Fruit fly (Drosophila melanogaster) whole organism, embryonic: ENCODE data around the gene CG7879.

Experiments
- Antp ChIP-seq: fragments of 200-800 bp; sonication (Bioruptor generic); optimal IDR thresholded peaks from 3 replicates; lab custom pipeline; 2016; ENCODE audit warnings: missing biosample characterization, missing genetic modification characterization
- Asciz ChIP-seq: fragments of 200-800 bp; sonication (Bioruptor generic); optimal IDR thresholded peaks from 2 replicates; lab custom pipeline; 2017; ENCODE audit warnings: missing biosample characterization, mild to moderate bottlenecking, missing genetic modification characterization, missing genetic modification reagents
- BtbVII ChIP-seq: fragments of 200-800 bp; sonication (Bioruptor generic); optimal IDR thresholded peaks from 3 replicates; lab custom pipeline; 2017; ENCODE audit warnings: missing biosample characterization, mild to moderate bottlenecking, missing genetic modification characterization
- C15 ChIP-seq: fragments of 200-800 bp; sonication (Bioruptor generic); IDR thresholded peaks from 3 replicates; pipeline ENCODE4 v1.3.6; 2022; ENCODE audit warnings: missing biosample characterization, missing genetic modification characterization
- CG10147 ChIP-seq: fragments of 200-800 bp; sonication (Bioruptor generic); optimal IDR thresholded peaks from 2 replicates; lab custom pipeline; 2019; ENCODE audit warnings: missing biosample characterization, mild to moderate bottlenecking, missing genetic modification characterization, moderate library complexity
- CG10209 ChIP-seq: fragments of 200-800 bp; sonication (Bioruptor generic); optimal IDR thresholded peaks from 3 replicates; lab custom pipeline; 2017; ENCODE audit warnings: missing biosample characterization, mild to moderate bottlenecking, missing genetic modification characterization, missing genetic modification reagents
- CG10267 ChIP-seq: fragments of 200-800 bp; sonication (Bioruptor generic); optimal IDR thresholded peaks from 2 replicates; lab custom pipeline; 2018; ENCODE audit warnings: missing biosample characterization, mild to moderate bottlenecking, missing genetic modification characterization, moderate library complexity
- CG10366 ChIP-seq: fragments of 200-800 bp; sonication (Bioruptor generic); IDR thresholded peaks from 2 replicates; pipeline ENCODE4 v1.3.6; 2022; ENCODE audit warnings: missing biosample characterization, missing genetic modification characterization
- CG17612 ChIP-seq: fragments of 200-800 bp; sonication (Bioruptor generic); IDR thresholded peaks from 2 replicates; pipeline ENCODE4 v1.3.6; 2022; ENCODE audit warnings: missing biosample characterization, missing genetic modification characterization
- CG18764 ChIP-seq: fragments of 200-800 bp; sonication (Bioruptor generic); optimal IDR thresholded peaks from 3 replicates; lab custom pipeline; 2016; ENCODE audit warnings: missing biosample characterization, missing genetic modification characterization
- CG2199 ChIP-seq: fragments of 200-800 bp; sonication (Bioruptor generic); IDR thresholded peaks from 3 replicates; pipeline ENCODE4 v1.3.6; 2022; ENCODE audit warnings: missing biosample characterization, missing genetic modification characterization
- CG30020 ChIP-seq: fragments of 200-800 bp; optimal IDR thresholded peaks from 2 replicates; lab custom pipeline; 2019; ENCODE audit warnings: missing biosample characterization, mild to moderate bottlenecking, missing genetic modification characterization, moderate library complexity
- CG31388 ChIP-seq: fragments of 200-800 bp; sonication (Bioruptor generic); optimal IDR thresholded peaks from 2 replicates; lab custom pipeline; 2016; ENCODE audit warnings: missing biosample characterization, missing genetic modification characterization
- CG32532 ChIP-seq: fragments of 200-800 bp; sonication (Bioruptor generic); IDR thresholded peaks from 2 replicates; pipeline ENCODE4 v1.3.6; 2022; ENCODE audit warnings: missing biosample characterization, missing genetic modification characterization
- CG34224 ChIP-seq: fragments of 200-800 bp; sonication (Bioruptor generic); IDR thresholded peaks from 3 replicates; pipeline ENCODE4 v1.3.6; 2022; ENCODE audit warnings: missing biosample characterization, missing genetic modification characterization; ENCODE audit not compliant: partially characterized antibody
- CG3995 ChIP-seq: fragments of 200-800 bp; sonication (Bioruptor generic); optimal IDR thresholded peaks from 3 replicates; lab custom pipeline; 2016; ENCODE audit warnings: missing biosample characterization, missing genetic modification characterization
- CG4404 ChIP-seq: fragments of 200-800 bp; sonication (Bioruptor generic); IDR thresholded peaks from 2 replicates; pipeline ENCODE4 v1.3.6; 2022; ENCODE audit warnings: missing biosample characterization, missing genetic modification characterization
- CG4730 ChIP-seq: fragments of 200-800 bp; sonication (Bioruptor generic); IDR thresholded peaks from 2 replicates; pipeline ENCODE4 v1.3.6; 2022; ENCODE audit warnings: missing biosample characterization, missing genetic modification characterization
- CG6654 ChIP-seq: fragments of 200-800 bp; sonication (Bioruptor generic); optimal IDR thresholded peaks from 2 replicates; lab custom pipeline; 2017; ENCODE audit warnings: missing biosample characterization, mild to moderate bottlenecking, missing genetic modification characterization
- CG6791 ChIP-seq: fragments of 200-800 bp; sonication (Bioruptor generic); IDR thresholded peaks from 3 replicates; pipeline ENCODE4 v1.3.6; 2022; ENCODE audit warnings: missing biosample characterization, missing genetic modification characterization; ENCODE audit not compliant: partially characterized antibody
- CG7987 ChIP-seq: fragments of 200-800 bp; sonication (Bioruptor generic); optimal IDR thresholded peaks from 2 replicates; lab custom pipeline; 2018; ENCODE audit warnings: missing biosample characterization, mild to moderate bottlenecking, missing genetic modification characterization, moderate library complexity
- CG8359 ChIP-seq: fragments of 200-800 bp; sonication (Bioruptor generic); optimal IDR thresholded peaks from 2 replicates; lab custom pipeline; 2017; ENCODE audit warnings: missing biosample characterization, mild to moderate bottlenecking, missing genetic modification characterization, borderline replicate concordance
- Chrac-16 ChIP-seq: fragments of 200-800 bp; sonication (Bioruptor generic); optimal IDR thresholded peaks from 3 replicates; lab custom pipeline; 2016; ENCODE audit warnings: missing biosample characterization, missing genetic modification characterization
- Doc2 ChIP-seq: fragments of 200-800 bp; sonication (Bioruptor generic); IDR thresholded peaks from 2 replicates; pipeline ENCODE4 v1.3.6; 2022; ENCODE audit warnings: missing biosample characterization, missing genetic modification characterization
- Ets65A ChIP-seq: fragments of 200-800 bp; sonication (Bioruptor generic); peaks from one replicate; lab custom pipeline; 2016; ENCODE audit warnings: missing biosample characterization, missing genetic modification characterization
- Fer1 ChIP-seq: fragments of 200-800 bp; sonication (Bioruptor generic); optimal IDR thresholded peaks from 2 replicates; lab custom pipeline; 2017; ENCODE audit warnings: missing biosample characterization, mild to moderate bottlenecking, missing genetic modification characterization
- Gsc ChIP-seq: fragments of 200-800 bp; sonication (Bioruptor generic); IDR thresholded peaks from 2 replicates; pipeline ENCODE4 v1.3.6; 2022; ENCODE audit warnings: missing biosample characterization, missing genetic modification characterization
- HLHmδ ChIP-seq: fragments of 200-800 bp; sonication (Bioruptor generic); optimal IDR thresholded peaks from 2 replicates; lab custom pipeline; 2018; ENCODE audit warnings: missing biosample characterization, mild to moderate bottlenecking, missing genetic modification characterization, moderate library complexity
- Lim3 ChIP-seq: fragments of 200-800 bp; sonication (Bioruptor generic); IDR thresholded peaks from 2 replicates; pipeline ENCODE4 v1.3.6; 2022; ENCODE audit warnings: missing biosample characterization, missing genetic modification characterization
- Neu2 ChIP-seq: fragments of 200-800 bp; sonication (Bioruptor generic); optimal IDR thresholded peaks from 3 replicates; lab custom pipeline; 2016; ENCODE audit warnings: missing biosample characterization, missing genetic modification characterization, borderline replicate concordance
- Nf-YB ChIP-seq: fragments of 200-800 bp; sonication (Bioruptor generic); optimal IDR thresholded peaks from 3 replicates; lab custom pipeline; 2019; ENCODE audit warnings: missing biosample characterization, mild to moderate bottlenecking, missing genetic modification characterization, moderate library complexity
- Oli ChIP-seq: fragments of 200-800 bp; sonication (Bioruptor generic); optimal IDR thresholded peaks from 2 replicates; lab custom pipeline; 2018; ENCODE audit warnings: missing biosample characterization, mild to moderate bottlenecking, missing genetic modification characterization, moderate library complexity
- Rfx ChIP-seq: fragments of 200-800 bp; sonication (Bioruptor generic); IDR thresholded peaks from 2 replicates; pipeline ENCODE4 v1.3.6; 2022; ENCODE audit warnings: missing biosample characterization, missing genetic modification characterization
- Taf1 ChIP-seq: fragments of 200-800 bp; sonication (Bioruptor generic); IDR thresholded peaks from 2 replicates; pipeline ENCODE4 v1.3.6; 2022; ENCODE audit warnings: missing biosample characterization, missing genetic modification characterization
- Usf ChIP-seq: fragments of 200-800 bp; sonication (Bioruptor generic); optimal IDR thresholded peaks from 2 replicates; lab custom pipeline; 2017; ENCODE audit warnings: missing genotype, missing biosample characterization, missing genetic modification characterization
- aop ChIP-seq: fragments of 200-800 bp; sonication (Bioruptor generic); IDR thresholded peaks from 2 replicates; pipeline ENCODE4 v1.3.6; 2022; ENCODE audit warnings: missing biosample characterization, missing genetic modification characterization
- bigmax ChIP-seq: fragments of 200-800 bp; sonication (Bioruptor generic); optimal IDR thresholded peaks from 2 replicates; lab custom pipeline; 2018; ENCODE audit warnings: missing biosample characterization, mild to moderate bottlenecking, missing genetic modification characterization
- bsh ChIP-seq, 2 experiments: fragments of 200-800 bp; sonication (Bioruptor generic); optimal IDR thresholded peaks; 2 replicates each; lab custom pipeline; 2017 to 2018; ENCODE audit warnings: mild to moderate bottlenecking in 2 of 2, missing biosample characterization in 2 of 2, missing genetic modification characterization in 2 of 2, moderate library complexity in 1 of 2
- chif ChIP-seq, 2 experiments: fragments of 200-800 bp; sonication (Bioruptor generic); optimal IDR thresholded peaks; 3 replicates each; lab custom pipeline; 2016; ENCODE audit warnings: missing biosample characterization in 2 of 2, missing genetic modification characterization in 2 of 2
- corto ChIP-seq: fragments of 200-800 bp; sonication (Bioruptor generic); optimal IDR thresholded peaks from 2 replicates; lab custom pipeline; 2016; ENCODE audit warnings: missing biosample characterization, mild to moderate bottlenecking, missing genetic modification characterization, moderate library complexity
- ems ChIP-seq: fragments of 200-800 bp; sonication (Bioruptor generic); optimal IDR thresholded peaks from 3 replicates; lab custom pipeline; 2016; ENCODE audit warnings: missing biosample characterization, missing genetic modification characterization
- ewg ChIP-seq: fragments of 200-800 bp; sonication (Bioruptor generic); optimal IDR thresholded peaks from 3 replicates; lab custom pipeline; 2017; ENCODE audit warnings: mild to moderate bottlenecking, missing biosample characterization, missing genetic modification reagents, missing genetic modification characterization
- fd64A ChIP-seq: fragments of 200-800 bp; sonication (Bioruptor generic); optimal IDR thresholded peaks from 3 replicates; lab custom pipeline; 2018; ENCODE audit warnings: missing biosample characterization, mild to moderate bottlenecking, missing genetic modification characterization
- insv ChIP-seq, 2 experiments: fragments of 200-800 bp; sonication (Bioruptor generic); optimal IDR thresholded peaks; 3 replicates each; lab custom pipeline; 2016 to 2018; ENCODE audit warnings: missing biosample characterization in 2 of 2, missing genetic modification characterization in 2 of 2
- oc ChIP-seq: fragments of 200-800 bp; sonication (Bioruptor generic); optimal IDR thresholded peaks from 2 replicates; lab custom pipeline; 2018; ENCODE audit warnings: missing biosample characterization, mild to moderate bottlenecking, missing genetic modification characterization, moderate library complexity
- p53 ChIP-seq: fragments of 200-800 bp; sonication (Bioruptor generic); optimal IDR thresholded peaks from 2 replicates; lab custom pipeline; 2016; ENCODE audit warnings: missing biosample characterization, missing genetic modification characterization
- seq ChIP-seq: fragments of 200-800 bp; sonication (Bioruptor generic); IDR thresholded peaks from 2 replicates; pipeline ENCODE4 v1.3.6; 2022; ENCODE audit warnings: missing biosample characterization, missing genetic modification characterization
- sna ChIP-seq: fragments of 200-800 bp; sonication (Bioruptor generic); IDR thresholded peaks from 2 replicates; pipeline ENCODE4 v1.3.6; 2022; ENCODE audit warnings: missing biosample characterization, missing genetic modification characterization; ENCODE audit not compliant: partially characterized antibody
- sqz ChIP-seq: fragments of 200-800 bp; sonication (Bioruptor generic); optimal IDR thresholded peaks from 3 replicates; lab custom pipeline; 2018; ENCODE audit warnings: missing biosample characterization, mild to moderate bottlenecking, missing genetic modification characterization
- ttk ChIP-seq: fragments of 200-800 bp; sonication (Bioruptor generic); IDR thresholded peaks from 2 replicates; pipeline ENCODE4 v2.1.2; 2022; ENCODE audit warnings: missing biosample characterization, missing genetic modification characterization
- yki ChIP-seq: fragments of >200 bp; optimal IDR thresholded peaks from 3 replicates; lab custom pipeline; 2018

CG7879 gene

DNA sequence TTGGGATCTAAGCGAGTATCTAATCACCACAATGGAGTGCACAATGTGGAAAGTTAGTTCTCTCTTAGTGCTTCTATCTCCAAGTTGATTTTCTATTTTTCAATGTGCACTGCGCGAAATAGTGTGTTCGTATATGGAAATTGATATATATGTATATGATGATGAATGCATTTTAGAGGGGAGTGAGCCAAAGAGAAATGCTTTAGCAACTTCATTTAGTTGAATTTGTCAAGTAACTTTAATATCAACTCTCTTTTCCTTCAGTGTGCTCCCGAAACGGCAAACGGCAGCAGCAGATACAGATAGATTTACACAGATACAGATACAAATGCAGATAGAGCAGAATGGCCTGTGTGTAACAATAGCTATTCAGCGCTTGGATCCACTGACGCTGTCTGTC, 15.6 kb upstream of the CG7879 start (continued):
- TF ChIP-seq corto (GFP tag; lab: Kevin White, UChicago) (no peak), aop (GFP tag; lab: Robert Waterston, UW) (peak; percentile 43; the same call in 1 of the 2 replicates), HLHmδ (no peak), CG6654 (no peak), CG34224 (GFP tag; lab: Robert Waterston, UW) (no peak), Rfx (GFP tag; lab: Robert Waterston, UW) (peak; percentile 66), CG10209 (GFP tag; lab: Kevin White, UChicago) (peak; percentile 69), sqz (no peak), bsh (GFP tag; optimal IDR thresholded peaks at IDR 0.05; lab: Kevin White, UChicago) (peak; percentile 46 to 86), bigmax (GFP tag; lab: Kevin White, UChicago) (no peak), CG3995 (GFP tag; lab: Kevin White, UChicago) (no peak), CG18764 (GFP tag; lab: Kevin White, UChicago) (no peak), BtbVII (GFP tag; lab: Kevin White, UChicago) (no peak), insv (GFP tag; optimal IDR thresholded peaks at IDR 0.05; lab: Kevin White, UChicago) (no peak), CG4404 (GFP tag; lab: Robert Waterston, UW) (peak; percentile 72), CG7987 (GFP tag; lab: Kevin White, UChicago) (no peak), yki (lab: Kevin White, UChicago) (no peak), ewg (peak; percentile 57), Neu2 (GFP tag; lab: Kevin White, UChicago) (no peak), CG30020 (tag; lab: Kevin White, UChicago) (no peak), Lim3 (no peak), CG10366 (GFP tag; lab: Robert Waterston, UW) (peak; percentile 44), CG31388 (GFP tag; lab: Kevin White, UChicago) (no peak), p53 (no peak), Taf1 (GFP tag; lab: Robert Waterston, UW) (no peak), Nf-YB (GFP tag; lab: Kevin White, UChicago) (peak; percentile 33), Gsc (GFP tag; lab: Robert Waterston, UW) (no peak), CG6791 (GFP tag; lab: Robert Waterston, UW) (no peak), CG17612 (no peak), CG32532 (GFP tag; lab: Robert Waterston, UW) (peak; percentile 49; the same call in 1 of the 2 replicates), CG4730 (GFP tag; lab: Robert Waterston, UW) (peak; percentile 5; the same call in 1 of the 2 replicates), fd64A (GFP tag; lab: Kevin White, UChicago) (no peak), ems (GFP tag; lab: Kevin White, UChicago) (peak; percentile 57), CG8359 (GFP tag; lab: Kevin White, UChicago) (no peak), Chrac-16 (GFP tag; lab: Kevin White, UChicago) (peak; percentile 71), Asciz (GFP tag; lab: Kevin White, UChicago) (peak; percentile 68), oc (peak; percentile 59), ttk (peak; percentile 57; the same call in 1 of the 2 replicates), Antp (GFP tag; lab: Kevin White, UChicago) (peak; percentile 37), CG10147 (GFP tag; lab: Kevin White, UChicago) (no peak), Doc2 (GFP tag; lab: Robert Waterston, UW) (no peak), Usf (GFP tag; lab: Kevin White, UChicago) (peak; percentile 11), C15 (GFP tag; lab: Robert Waterston, UW) (no peak), Fer1 (no peak), chif (GFP tag; optimal IDR thresholded peaks at IDR 0.05; lab: Kevin White, UChicago) (peak; percentile 70 to 82), Ets65A (GFP tag; lab: Kevin White, UChicago) (peak; percentile 96), CG2199 (GFP tag; lab: Robert Waterston, UW) (no peak), Oli (tag; lab: Kevin White, UChicago) (peak; percentile 72), sna (GFP tag; lab: Robert Waterston, UW) (no peak), CG10267 (tag; lab: Kevin White, UChicago) (peak; percentile 59), seq (peak; percentile 22; the same call in 1 of the 2 replicates)
